Worm (Caenorhabditis elegans): ENCODE results near the gene rabn-5.

The rabn-5 gene

DNA sequence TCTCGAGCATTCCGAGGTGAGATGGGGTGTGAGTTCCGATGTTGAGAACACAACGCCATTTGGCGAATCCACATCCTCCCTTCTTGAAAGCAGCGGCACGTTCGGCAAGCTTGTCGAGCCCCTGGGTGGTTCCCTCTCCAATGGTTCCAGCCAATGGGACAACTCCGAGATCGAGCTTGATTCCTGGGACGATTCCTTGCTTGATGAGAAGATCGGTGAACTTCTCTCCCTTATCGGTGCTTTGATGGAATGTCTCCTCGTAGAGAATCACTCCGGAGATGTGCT, 11.0 kb downstream of the rabn-5 start:
- TF ChIP-seq dmd-4 (tag; optimal IDR thresholded peaks at IDR 0.05; ENCODE audit: borderline replicate concordance) (no peak), ceh-19 (GFP tag; optimal IDR thresholded peaks at IDR 0.05) (no peak), ceh-2 (tag; optimal IDR thresholded peaks at IDR 0.05) (no peak), odd-2 (tag; optimal IDR thresholded peaks at IDR 0.05) (no peak), ceh-48 (tag; optimal IDR thresholded peaks at IDR 0.05) (no peak), nfya-1 (tag; optimal IDR thresholded peaks at IDR 0.05) (no peak)

DNA sequence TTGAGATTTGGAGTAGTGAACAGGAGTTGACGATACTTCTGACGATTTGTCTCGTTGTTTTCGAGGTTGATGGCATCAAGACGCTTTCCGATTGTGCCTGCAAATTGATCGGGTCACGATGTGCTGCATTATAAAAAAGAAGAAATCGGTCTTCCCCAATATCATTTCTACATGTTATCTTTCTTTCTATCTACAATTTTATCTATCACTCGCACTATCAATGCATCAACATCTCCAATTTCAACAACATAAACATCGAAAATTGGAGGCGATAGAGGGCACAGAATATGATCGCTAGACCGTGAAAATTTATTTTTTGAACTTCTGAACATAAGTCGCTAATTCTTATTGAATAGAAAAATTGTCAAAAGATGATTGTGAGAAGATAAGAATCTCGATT, 11.4 kb downstream of the rabn-5 start:
- TF ChIP-seq elt-2 (tag; optimal IDR thresholded peaks at IDR 0.05) = peak; percentile 74
- TF ChIP-seq K02D7.2 (tag; optimal IDR thresholded peaks at IDR 0.05) = no peak
- TF ChIP-seq ceh-9 (tag; optimal IDR thresholded peaks at IDR 0.05) = no peak
- no peak for TF ChIP-seq nhr-11 (tag; optimal IDR thresholded peaks at IDR 0.05)
- no peak for TF ChIP-seq sox-4 (tag; optimal IDR thresholded peaks at IDR 0.05)

DNA sequence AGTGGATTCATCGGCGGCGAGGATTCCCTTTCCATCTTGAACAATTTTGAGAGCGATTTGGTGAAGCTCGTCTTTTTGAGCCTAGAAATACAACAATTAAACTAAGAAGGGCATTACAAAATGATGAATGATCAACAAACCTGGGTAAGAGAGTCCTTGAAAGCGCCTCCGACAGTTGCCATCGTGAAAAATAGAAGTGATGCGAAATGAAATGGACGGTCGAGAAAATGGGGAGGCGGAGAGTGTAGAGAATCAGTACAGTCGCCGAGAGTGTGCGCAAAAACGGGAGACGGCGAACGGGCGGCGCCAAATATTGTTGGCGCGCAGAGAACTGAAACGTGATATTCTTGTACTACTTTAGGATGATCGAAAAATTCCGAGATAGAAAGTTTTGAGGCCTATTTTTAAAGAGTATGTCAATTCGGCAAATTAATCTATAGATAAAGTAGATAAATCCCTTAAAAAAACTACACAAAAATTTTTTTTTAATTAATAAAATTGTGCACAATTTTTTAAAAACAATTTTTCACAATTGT, 11.9 kb downstream of the rabn-5 start, which contains the start of gene aldo-2:
TSS of gene aldo-2 (minus strand) at position 486 of the 536 bp plus-strand sequence.
- TF ChIP-seq dve-1 (tag; optimal IDR thresholded peaks at IDR 0.05) (no peak), sox-4 (tag; optimal IDR thresholded peaks at IDR 0.05) (no peak), unc-86 (tag; optimal IDR thresholded peaks at IDR 0.05) (no peak), pros-1 (tag; optimal IDR thresholded peaks at IDR 0.05) (no peak), ceh-30 (tag; optimal IDR thresholded peaks at IDR 0.05) (no peak)

DNA sequence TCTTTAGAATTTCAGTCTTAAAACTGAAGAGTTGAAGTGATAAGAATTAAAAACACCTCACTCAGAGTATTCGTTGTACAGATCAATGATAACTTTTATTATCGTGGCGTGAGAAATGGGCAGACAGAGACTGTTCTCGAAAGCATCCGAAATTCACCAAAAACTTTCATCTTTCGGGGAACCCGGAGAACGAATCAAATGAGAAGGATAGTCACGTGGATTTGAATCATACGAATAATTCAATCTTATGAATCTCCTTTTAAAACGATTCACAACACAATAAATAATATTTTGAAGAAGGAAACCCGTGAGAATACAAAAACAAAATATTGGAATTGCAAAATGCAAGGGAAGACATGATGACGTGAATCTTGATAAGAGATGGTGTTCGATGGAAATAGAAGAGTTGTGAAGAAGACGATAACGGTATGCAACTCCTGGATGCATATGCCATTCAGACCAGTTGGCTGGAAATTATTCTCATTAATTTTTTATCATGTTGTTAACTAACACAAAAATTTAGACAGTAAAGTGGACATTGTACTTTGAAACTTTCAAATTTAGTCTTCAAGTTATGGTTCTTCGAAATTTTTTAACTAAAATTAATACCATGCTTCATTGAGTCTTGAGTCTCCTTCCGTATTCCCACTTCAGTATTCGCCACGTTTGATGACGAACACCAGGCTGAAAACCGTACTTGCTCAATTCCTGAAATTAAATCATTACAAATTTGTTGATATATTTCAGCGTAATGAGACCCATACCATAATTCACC, 12.7 kb downstream of the rabn-5 start:
- TF ChIP-seq elt-2 (tag; optimal IDR thresholded peaks at IDR 0.05) = peak; percentile 13
- TF ChIP-seq ceh-22 (tag; optimal IDR thresholded peaks at IDR 0.05) = no peak

DNA sequence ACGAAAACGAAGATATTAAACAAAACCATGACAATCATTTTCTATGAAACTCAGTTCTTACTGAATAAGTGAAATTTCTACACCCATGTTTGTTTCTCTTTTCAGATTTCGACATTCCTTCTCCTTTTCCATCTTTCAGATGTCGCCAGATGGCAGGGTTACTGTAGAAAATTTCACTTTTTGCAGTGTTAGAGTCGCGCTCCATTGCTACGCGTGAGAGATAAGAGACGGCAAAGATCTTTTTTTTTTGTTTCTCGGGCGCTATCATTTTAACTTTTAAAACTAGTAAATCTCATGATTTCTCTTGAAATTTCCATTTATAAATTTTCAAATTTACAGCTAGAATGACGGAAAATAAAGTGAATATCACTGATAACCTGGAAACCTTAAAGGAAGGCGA, 13.9 kb downstream of the rabn-5 start, which contains the start of the genes mig-21 and F01F1.2:
TSS of gene mig-21 (minus strand) at position 166 of the 400 bp plus-strand sequence.
TSS of gene F01F1.2 (plus strand) at position 340 of the 400 bp plus-strand sequence.
- no peak for TF ChIP-seq elt-2 (tag; optimal IDR thresholded peaks at IDR 0.05)
- no peak for TF ChIP-seq ttx-3 (tag; optimal IDR thresholded peaks at IDR 0.05)
- TF ChIP-seq dmd-4 (tag; optimal IDR thresholded peaks at IDR 0.05; ENCODE audit: borderline replicate concordance) = no peak
- no peak for TF ChIP-seq ahr-1 (tag; optimal IDR thresholded peaks at IDR 0.05)
- no peak for TF ChIP-seq ceh-19 (GFP tag; optimal IDR thresholded peaks at IDR 0.05)
- no peak for TF ChIP-seq gmeb-2 (tag; optimal IDR thresholded peaks at IDR 0.05)
- TF ChIP-seq unc-55 (GFP tag; optimal IDR thresholded peaks at IDR 0.05) = no peak
- TF ChIP-seq dve-1 (tag; optimal IDR thresholded peaks at IDR 0.05) = no peak
- no peak for TF ChIP-seq elt-4 (tag; optimal IDR thresholded peaks at IDR 0.05)
- no peak for TF ChIP-seq nhr-11 (tag; optimal IDR thresholded peaks at IDR 0.05)
- no peak for TF ChIP-seq odd-2 (tag; optimal IDR thresholded peaks at IDR 0.05)
- TF ChIP-seq ceh-30 (tag; optimal IDR thresholded peaks at IDR 0.05) = no peak
- TF ChIP-seq lim-6 (tag; optimal IDR thresholded peaks at IDR 0.05) = no peak
- no peak for TF ChIP-seq C38D4.7 (GFP tag; optimal IDR thresholded peaks at IDR 0.05)
- TF ChIP-seq rnt-1 (tag; optimal IDR thresholded peaks at IDR 0.05) = no peak
- no peak for TF ChIP-seq tbx-7 (tag; optimal IDR thresholded peaks at IDR 0.05)
- TF ChIP-seq madf-2 (tag; optimal IDR thresholded peaks at IDR 0.05) = no peak

DNA sequence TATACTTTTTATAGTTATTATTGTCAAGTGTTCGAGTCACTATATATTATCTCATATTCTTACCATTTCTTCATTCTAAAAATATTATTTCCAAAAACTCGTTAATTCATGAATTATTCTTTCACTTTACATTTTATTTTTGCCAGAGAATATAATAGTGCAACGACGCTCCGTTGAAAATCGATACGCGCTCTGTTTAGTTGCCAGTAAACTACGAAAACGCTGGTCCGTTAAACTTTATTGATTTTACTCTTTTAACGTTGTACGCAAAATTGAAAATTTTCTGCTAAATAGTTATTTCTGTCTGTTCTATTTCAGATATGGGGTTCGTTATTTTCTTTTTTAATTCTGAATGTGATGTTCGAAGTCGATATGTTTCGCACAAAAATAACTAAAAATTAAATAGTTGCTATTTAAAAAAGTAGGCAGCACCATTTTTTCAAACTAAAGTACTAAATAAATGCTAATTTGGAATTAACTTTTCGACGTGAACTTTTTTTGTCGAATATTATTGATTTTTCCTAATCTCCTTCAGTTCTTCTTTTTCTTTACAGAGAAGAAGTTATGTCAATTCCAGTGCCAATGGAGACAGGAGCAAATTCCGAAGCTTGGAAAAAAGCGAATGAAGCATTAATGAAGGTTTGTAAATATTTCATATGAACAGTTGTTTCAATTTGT, 15.1 kb downstream of the rabn-5 start, which contains the start of gene hpo-10:
TSS of gene hpo-10 (plus strand) at position 199 of the 678 bp plus-strand sequence.
- peak; percentile 13 for TF ChIP-seq ceh-31 (tag; optimal IDR thresholded peaks at IDR 0.05)
- TF ChIP-seq hlh-30 (tag; optimal IDR thresholded peaks at IDR 0.05; ENCODE audit: insufficient read depth) = no peak
- TF ChIP-seq nfya-1 (tag; optimal IDR thresholded peaks at IDR 0.05) = peak; percentile 18
- TF ChIP-seq ceh-48 (tag; optimal IDR thresholded peaks at IDR 0.05) = peak; percentile 93
- TF ChIP-seq elt-2 (tag; optimal IDR thresholded peaks at IDR 0.05) = no peak

Measured in whole organism, late embryonic.